Worm (Caenorhabditis elegans): ENCODE results near the gene acr-5.

DNA sequence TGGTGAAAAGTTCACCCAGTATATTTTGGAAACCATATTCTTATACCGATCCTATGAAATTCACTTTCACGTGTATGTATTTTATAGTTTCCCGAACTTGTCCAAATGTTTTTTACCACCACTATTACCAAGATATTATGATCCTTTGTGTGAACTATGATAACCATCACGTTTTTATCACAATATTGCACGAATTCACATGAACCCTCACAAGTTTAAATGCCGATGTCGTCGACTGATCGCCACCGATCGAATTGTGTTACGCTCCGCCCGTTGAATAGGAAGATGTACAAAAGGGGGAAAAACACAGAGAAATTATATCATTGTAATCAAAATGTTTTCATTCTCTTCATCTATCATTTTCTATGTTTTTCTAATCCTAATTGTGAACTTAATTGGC, 6.2 kb downstream of the acr-5 start:
- TF ChIP-seq ztf-4 (tag; optimal IDR thresholded peaks at IDR 0.05), result no peak
- no peak for TF ChIP-seq aha-1 (tag; optimal IDR thresholded peaks at IDR 0.05)
- TF ChIP-seq fos-1 (tag; optimal IDR thresholded peaks at IDR 0.05), result no peak
- no peak for TF ChIP-seq ceh-88 (GFP tag; IDR thresholded peaks at IDR 0.05)
